Worm (Caenorhabditis elegans): ENCODE results near the gene R11D1.10.

- no peak for TF ChIP-seq tbx-2 (tag; optimal IDR thresholded peaks at IDR 0.05)
- no peak for TF ChIP-seq nhr-76 (tag; optimal IDR thresholded peaks at IDR 0.05)
- no peak for TF ChIP-seq ceh-82 (tag; optimal IDR thresholded peaks at IDR 0.05)
- TF ChIP-seq ama-1 (optimal IDR thresholded peaks at IDR 0.05) = no peak
- TF ChIP-seq nhr-28 (tag; optimal IDR thresholded peaks at IDR 0.05) = no peak
- no peak for TF ChIP-seq sea-2 (GFP tag; optimal IDR thresholded peaks at IDR 0.05)
- no peak for TF ChIP-seq daf-12 (tag; optimal IDR thresholded peaks at IDR 0.05)
- no peak for TF ChIP-seq elt-1 (tag; optimal IDR thresholded peaks at IDR 0.05)
- no peak for TF ChIP-seq unc-62 (GFP tag; optimal IDR thresholded peaks at IDR 0.05)
- TF ChIP-seq fkh-10 (GFP tag; optimal IDR thresholded peaks at IDR 0.05) = no peak
- TF ChIP-seq pha-4 (tag; optimal IDR thresholded peaks at IDR 0.05) = no peak
- TF ChIP-seq fos-1 (tag; optimal IDR thresholded peaks at IDR 0.05) = no peak
- no peak for TF ChIP-seq egl-5 (tag; optimal IDR thresholded peaks at IDR 0.05)
Observed at ce11 chrV:12725893-12726292, 3.4 kb upstream of the R11D1.10 start, which contains the start of gene R11D1.12.
